Fruit fly (Drosophila melanogaster) whole organism, prepupa: ENCODE results near the gene CG32147.

ENCODE experiments used
- CG11294 ChIP-seq: fragments of 200-800 bp; sonication (Bioruptor generic); IDR thresholded peaks from 2 replicates; pipeline ENCODE4 v1.3.6; 2022; ENCODE audit warnings: missing biosample characterization, missing genetic modification characterization
- CG31627 ChIP-seq: fragments of 200-800 bp; sonication (Bioruptor generic); optimal IDR thresholded peaks from 3 replicates; lab custom pipeline; 2016; ENCODE audit warnings: missing biosample characterization, missing genetic modification characterization
- CG34406 ChIP-seq: fragments of 200-800 bp; sonication (Bioruptor generic); optimal IDR thresholded peaks from 3 replicates; lab custom pipeline; 2016; ENCODE audit warnings: missing biosample characterization, missing genetic modification characterization
- CG8119 ChIP-seq: fragments of 200-800 bp; sonication (Bioruptor generic); IDR thresholded peaks from 3 replicates; pipeline ENCODE4 v1.3.6; 2022; ENCODE audit warnings: missing biosample characterization, missing genetic modification characterization
- Eip78C ChIP-seq: fragments of 200-800 bp; sonication (Bioruptor generic); peaks from one replicate; lab custom pipeline; 2016; ENCODE audit warnings: missing biosample characterization, missing genetic modification characterization
- Gug ChIP-seq: fragments of 200-800 bp; sonication (Bioruptor generic); IDR thresholded peaks from 2 replicates; pipeline ENCODE4 v1.3.6; 2022; ENCODE audit warnings: missing biosample characterization, missing genetic modification characterization
- OdsH ChIP-seq: fragments of 200-800 bp; sonication (Bioruptor generic); optimal IDR thresholded peaks from 3 replicates; lab custom pipeline; 2016; ENCODE audit warnings: missing biosample characterization, missing genetic modification characterization
- Smox ChIP-seq: fragments of 200-800 bp; sonication (Bioruptor generic); optimal IDR thresholded peaks from 3 replicates; lab custom pipeline; 2016; ENCODE audit warnings: missing biosample characterization, missing genetic modification characterization
- esn ChIP-seq: fragments of 200-800 bp; sonication (Bioruptor generic); optimal IDR thresholded peaks from 2 replicates; lab custom pipeline; 2016; ENCODE audit warnings: missing biosample characterization, mild to moderate bottlenecking, missing genetic modification characterization, moderate library complexity
- lz ChIP-seq: fragments of 200-800 bp; sonication (Bioruptor generic); optimal IDR thresholded peaks from 3 replicates; lab custom pipeline; 2016; ENCODE audit warnings: missing biosample characterization, missing genetic modification characterization
- net ChIP-seq: fragments of 200-800 bp; sonication (Bioruptor generic); optimal IDR thresholded peaks from 3 replicates; lab custom pipeline; 2016; ENCODE audit warnings: missing biosample characterization, missing genetic modification characterization

dm6 chr3L:15172404-15173055 lies 28.7 kb upstream of the CG32147 start:
- TF ChIP-seq CG8119 (no peak), esn (GFP tag; lab: Kevin White, UChicago) (no peak), OdsH (no peak), lz (GFP tag; lab: Kevin White, UChicago) (no peak), CG31627 (no peak), CG34406 (GFP tag; lab: Kevin White, UChicago) (no peak), CG11294 (GFP tag; lab: Robert Waterston, UW) (no peak), net (GFP tag; lab: Kevin White, UChicago) (no peak), Smox (GFP tag; lab: Kevin White, UChicago) (no peak), Eip78C (peak; percentile 55), Gug (GFP tag; lab: Robert Waterston, UW) (no peak)
